Worm (Caenorhabditis elegans) whole organism, L1 larva: ENCODE results near the gene cfim-2.

Source experiments
- C04F5.9 ChIP-seq: sonication (generic microtip); optimal IDR thresholded peaks from 2 replicates; lab custom pipeline; 2016; ENCODE audit warnings: missing genetic modification characterization, missing compliant biosample characterization
- aly-2 ChIP-seq: fragments of 150-350 bp; optimal IDR thresholded peaks from 2 replicates; lab custom pipeline; 2014; ENCODE audit warnings: missing biosample characterization, missing genetic modification characterization
- blmp-1 ChIP-seq: fragments of 150-350 bp; optimal IDR thresholded peaks from 2 replicates; lab custom pipeline; 2014; ENCODE audit warnings: missing biosample characterization, missing genetic modification characterization
- ceh-8 ChIP-seq: fragments of 200-800 bp; sonication (Bioruptor generic); optimal IDR thresholded peaks from 2 replicates; lab custom pipeline; 2018; ENCODE audit warnings: mild to moderate bottlenecking, missing genetic modification characterization, moderate library complexity, missing compliant biosample characterization
- fkh-10 ChIP-seq: sonication (generic microtip); optimal IDR thresholded peaks from 2 replicates; lab custom pipeline; 2017; ENCODE audit warnings: missing biosample characterization, missing genetic modification reagents, missing genetic modification characterization
- fos-1 ChIP-seq: fragments of 150-350 bp; optimal IDR thresholded peaks from 2 replicates; lab custom pipeline; 2014; ENCODE audit warnings: missing biosample characterization, missing genetic modification characterization
- jun-1 ChIP-seq: fragments of 150-350 bp; optimal IDR thresholded peaks from 2 replicates; lab custom pipeline; 2014; ENCODE audit warnings: missing biosample characterization, missing genetic modification reagents, missing genetic modification characterization
- lsy-2 ChIP-seq, 2 experiments: fragments of 150-350 bp; optimal IDR thresholded peaks; 2 replicates each; lab custom pipeline; 2014; ENCODE audit warnings: missing biosample characterization in 2 of 2, missing genetic modification characterization in 2 of 2
- mab-9 ChIP-seq: fragments of 200-800 bp; sonication (Bioruptor generic); IDR thresholded peaks from 2 replicates; pipeline ENCODE4 v1.3.6; 2022; ENCODE audit warnings: missing genetic modification reagents, missing genetic modification characterization, missing compliant biosample characterization
- mep-1 ChIP-seq: fragments of 150-350 bp; optimal IDR thresholded peaks from 2 replicates; lab custom pipeline; 2014; ENCODE audit warnings: missing biosample characterization, missing genetic modification characterization
- nhr-12 ChIP-seq: sonication (generic microtip); optimal IDR thresholded peaks from 2 replicates; lab custom pipeline; 2017; ENCODE audit warnings: missing biosample characterization, missing genetic modification characterization
- nhr-84 ChIP-seq: sonication (generic microtip); optimal IDR thresholded peaks from 2 replicates; lab custom pipeline; 2017; ENCODE audit warnings: missing biosample characterization, missing genetic modification characterization
- pqm-1 ChIP-seq: sonication (generic microtip); optimal IDR thresholded peaks from 3 replicates; lab custom pipeline; 2017; ENCODE audit warnings: missing biosample characterization, missing genetic modification characterization
- zag-1 ChIP-seq: fragments of 150-350 bp; optimal IDR thresholded peaks from 2 replicates; lab custom pipeline; 2014; ENCODE audit warnings: missing biosample characterization, missing genetic modification characterization

DNA sequence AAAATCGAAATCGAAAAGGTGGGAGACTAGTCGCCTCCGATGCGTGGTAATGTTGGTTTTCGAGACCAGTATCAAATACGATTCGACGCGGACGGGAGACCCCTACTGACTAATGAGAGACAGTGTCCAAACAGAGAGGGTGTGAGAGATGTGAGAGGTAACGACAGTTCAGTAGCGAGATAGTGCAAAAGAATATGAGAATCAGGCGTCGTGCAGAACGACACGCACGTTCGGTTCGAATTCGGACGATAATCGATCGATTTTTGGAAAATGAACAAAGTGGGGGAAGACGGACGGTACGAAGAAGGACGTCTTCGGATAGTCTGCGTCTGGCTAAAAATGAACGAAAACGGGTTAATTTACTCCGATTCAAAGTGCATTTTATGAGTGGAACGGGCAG is 4.2 kb upstream of the cfim-2 start, which contains the start of gene D1046.16:
- no peak for TF ChIP-seq ceh-8 (GFP tag; lab: Kevin White, UChicago)
- no peak for TF ChIP-seq nhr-12 (tag; lab: Kevin White, UChicago)
- no peak for TF ChIP-seq zag-1 (tag; lab: Kevin White, UChicago)
- TF ChIP-seq mab-9 (GFP tag; lab: Robert Waterston, UW), result no peak
- no peak for TF ChIP-seq nhr-84 (tag; lab: Kevin White, UChicago)
- no peak for TF ChIP-seq pqm-1
- TF ChIP-seq fkh-10 (GFP tag; lab: Kevin White, UChicago), result no peak
- TF ChIP-seq fos-1 (tag; lab: Kevin White, UChicago), result no peak
- TF ChIP-seq blmp-1 (tag; lab: Kevin White, UChicago), result peak; percentile 83
- TF ChIP-seq jun-1, result no peak
- peak in 1 of 2 experiments; percentile 43 for TF ChIP-seq lsy-2 (tag; optimal IDR thresholded peaks at IDR 0.05; lab: Kevin White, UChicago)
- TF ChIP-seq aly-2, result no peak
- TF ChIP-seq mep-1 (tag; lab: Kevin White, UChicago), result no peak
- TF ChIP-seq C04F5.9 (tag; lab: Kevin White, UChicago), result no peak
